Worm (Caenorhabditis elegans): ENCODE results near the gene idpb-1.
A peak's percentile ranks its signal among the peaks of the same experiment; 100 is the strongest.

The idpb-1 gene

ce11 chrII:5055129-5055666, 46.6 kb upstream of the idpb-1 start, which contains the start of the genes ify-1 and rpl-22 (continued):
- TF ChIP-seq saeg-2 (GFP tag; IDR thresholded peaks at IDR 0.05) (no peak), aha-1 (tag) (peak; percentile 91), ctbp-1 (GFP tag; IDR thresholded peaks at IDR 0.05) (peak; percentile 72), mdt-29 (GFP tag; IDR thresholded peaks at IDR 0.05) (no peak), lin-38 (GFP tag; IDR thresholded peaks at IDR 0.05) (peak; percentile 99), daf-8 (GFP tag; IDR thresholded peaks at IDR 0.05) (no peak), aly-2 (tag; optimal IDR thresholded peaks at IDR 0.05) (no peak), madf-5 (GFP tag; IDR thresholded peaks at IDR 0.05) (no peak)

- no peak for TF ChIP-seq zag-1 (tag; optimal IDR thresholded peaks at IDR 0.05)
- no peak for TF ChIP-seq lin-1 (GFP tag; IDR thresholded peaks at IDR 0.05)
- TF ChIP-seq ctbp-1 (GFP tag; IDR thresholded peaks at IDR 0.05): peak; percentile 10; the same call in 1 of the 2 replicates
- TF ChIP-seq nhr-77 (tag; optimal IDR thresholded peaks at IDR 0.05): no peak
- peak in 1 of 2 experiments; percentile 40; a peak in 1 of 4 replicates for TF ChIP-seq madf-5 (GFP tag; IDR thresholded peaks at IDR 0.05)
- TF ChIP-seq saeg-2 (GFP tag; IDR thresholded peaks at IDR 0.05): no peak
- TF ChIP-seq nhr-237 (tag; optimal IDR thresholded peaks at IDR 0.05): no peak
- no peak for TF ChIP-seq pha-4 (GFP tag; IDR thresholded peaks at IDR 0.05)
- TF ChIP-seq pha-4 (tag; optimal IDR thresholded peaks at IDR 0.05): no peak
- TF ChIP-seq dmd-6 (GFP tag; IDR thresholded peaks at IDR 0.05): no peak
- TF ChIP-seq lin-29 (GFP tag; IDR thresholded peaks at IDR 0.05): no peak
- TF ChIP-seq dmd-8 (GFP tag; IDR thresholded peaks at IDR 0.05): no peak
- peak; percentile 21 for TF ChIP-seq aha-1 (tag)
- 0 out of 2 replicates have a peak, but pooled peaks have one; percentile 19 for TF ChIP-seq zfp-3 (GFP tag; conservative IDR thresholded peaks at IDR 0.05)
- TF ChIP-seq mep-1 (tag; optimal IDR thresholded peaks at IDR 0.05): no peak
- TF ChIP-seq cey-2 (tag; optimal IDR thresholded peaks at IDR 0.05; ENCODE audit: borderline replicate concordance, insufficient read depth): no peak
- no peak for TF ChIP-seq lim-7 (GFP tag; IDR thresholded peaks at IDR 0.05)
Measured at ce11 chrII:5056254-5056653, 45.5 kb upstream of the idpb-1 start.

ce11 chrII:5057315-5057714, 44.5 kb upstream of the idpb-1 start:
- no peak for TF ChIP-seq ztf-11 (tag; optimal IDR thresholded peaks at IDR 0.05)
- peak; percentile 52 for TF ChIP-seq nhr-111 (GFP tag; optimal IDR thresholded peaks at IDR 0.05)
- no peak for TF ChIP-seq ceh-62 (tag; optimal IDR thresholded peaks at IDR 0.05)
- TF ChIP-seq lim-7 (GFP tag; IDR thresholded peaks at IDR 0.05): peak; percentile 80
- TF ChIP-seq ceh-82 (tag; optimal IDR thresholded peaks at IDR 0.05): no peak
- TF ChIP-seq lin-39 (tag; optimal IDR thresholded peaks at IDR 0.05): no peak
- no peak for TF ChIP-seq gei-8 (GFP tag; optimal IDR thresholded peaks at IDR 0.05)
- TF ChIP-seq egl-27 (tag; optimal IDR thresholded peaks at IDR 0.05): no peak
- no peak for TF ChIP-seq skn-1 (tag; optimal IDR thresholded peaks at IDR 0.05)
- 0 out of 2 replicates have a peak, but pooled peaks have one; percentile 21 for TF ChIP-seq zip-11 (GFP tag; IDR thresholded peaks at IDR 0.05)
- TF ChIP-seq ceh-44 (GFP tag; IDR thresholded peaks at IDR 0.05): peak; percentile 54; the same call in 1 of the 2 replicates
- no peak for TF ChIP-seq cey-2 (tag; optimal IDR thresholded peaks at IDR 0.05; ENCODE audit: borderline replicate concordance, insufficient read depth)
- no peak for TF ChIP-seq unc-62 (GFP tag; optimal IDR thresholded peaks at IDR 0.05 in 1 of 2)
- no peak for TF ChIP-seq unc-62 (tag; optimal IDR thresholded peaks at IDR 0.05)
- TF ChIP-seq rbr-2 (tag; optimal IDR thresholded peaks at IDR 0.05): peak; percentile 68
- TF ChIP-seq hif-1 (tag; optimal IDR thresholded peaks at IDR 0.05): peak; percentile 12 to 14
- TF ChIP-seq attf-4 (tag; optimal IDR thresholded peaks at IDR 0.05): no peak
- TF ChIP-seq T26A8.4 (GFP tag; IDR thresholded peaks at IDR 0.05): no peak; the same call in none of the 2 replicates
- no peak for TF ChIP-seq F44E2.7 (GFP tag; IDR thresholded peaks at IDR 0.05)
- peak; percentile 63 for TF ChIP-seq Y48G9A.11 (GFP tag; IDR thresholded peaks at IDR 0.05)
- no peak for TF ChIP-seq unc-39 (tag; optimal IDR thresholded peaks at IDR 0.05)
- peak; percentile 27 for TF ChIP-seq aha-1 (tag)
- no peak for TF ChIP-seq nhr-77 (tag; optimal IDR thresholded peaks at IDR 0.05)
- TF ChIP-seq dmd-9 (GFP tag; IDR thresholded peaks at IDR 0.05): peak; percentile 83
- TF ChIP-seq madf-5 (GFP tag; IDR thresholded peaks at IDR 0.05): 0 out of 4 replicates have a peak, but pooled peaks of 1 of the 2 experiments have one; percentile 34
- 0 out of 2 replicates have a peak, but pooled peaks have one; percentile 60 for TF ChIP-seq dmd-8 (GFP tag; IDR thresholded peaks at IDR 0.05)
- no peak for TF ChIP-seq ces-1 (GFP tag; optimal IDR thresholded peaks at IDR 0.05)
- peak; percentile 39; the same call in 1 of the 2 replicates for TF ChIP-seq madf-9 (GFP tag; conservative IDR thresholded peaks at IDR 0.05)
- TF ChIP-seq daf-19 (GFP tag; conservative IDR thresholded peaks at IDR 0.05): peak; percentile 83
- TF ChIP-seq php-3 (GFP tag; IDR thresholded peaks at IDR 0.05): no peak
- TF ChIP-seq zag-1 (tag; optimal IDR thresholded peaks at IDR 0.05): no peak
- peak; percentile 76 for TF ChIP-seq duxl-1 (tag; optimal IDR thresholded peaks at IDR 0.05; ENCODE audit: poor library complexity)
- TF ChIP-seq tra-1 (GFP tag; IDR thresholded peaks at IDR 0.05): 0 out of 2 replicates have a peak, but pooled peaks have one; percentile 35
